Fruit fly (Drosophila melanogaster) whole organism, embryonic: ENCODE data around the gene CG16798.
A peak's percentile ranks its signal among the peaks of the same experiment; 100 is the strongest.

Source experiments
- B-H2 ChIP-seq: fragments of 200-800 bp; sonication (Bioruptor generic); optimal IDR thresholded peaks from 2 replicates; lab custom pipeline; 2018; ENCODE audit warnings: missing biosample characterization, mild to moderate bottlenecking, missing genetic modification characterization
- Bteb2 ChIP-seq: fragments of 200-800 bp; sonication (Bioruptor generic); optimal IDR thresholded peaks from 2 replicates; lab custom pipeline; 2016; ENCODE audit warnings: missing biosample characterization, missing genetic modification characterization
- CG1024 ChIP-seq: fragments of 200-800 bp; sonication (Bioruptor generic); IDR thresholded peaks from 2 replicates; pipeline ENCODE4 v1.3.6; 2022; ENCODE audit warnings: missing biosample characterization, missing genetic modification characterization
- CG10654 ChIP-seq: fragments of 200-800 bp; sonication (Bioruptor generic); optimal IDR thresholded peaks from 2 replicates; lab custom pipeline; 2016; ENCODE audit warnings: missing biosample characterization, missing genetic modification characterization
- CG11085 ChIP-seq: fragments of 200-800 bp; sonication (Bioruptor generic); IDR thresholded peaks from 2 replicates; pipeline ENCODE4 v1.3.6; 2022; ENCODE audit warnings: missing biosample characterization, missing genetic modification characterization
- CG11247 ChIP-seq: fragments of 200-800 bp; sonication (Bioruptor generic); IDR thresholded peaks from 2 replicates; pipeline ENCODE4 v1.3.6; 2022; ENCODE audit warnings: missing biosample characterization, missing genetic modification characterization
- CG12071 ChIP-seq: fragments of 200-800 bp; sonication (Bioruptor generic); optimal IDR thresholded peaks from 3 replicates; lab custom pipeline; 2018; ENCODE audit warnings: missing biosample characterization, mild to moderate bottlenecking, missing genetic modification characterization
- CG13894 ChIP-seq: fragments of 200-800 bp; sonication (Bioruptor generic); optimal IDR thresholded peaks from 3 replicates; lab custom pipeline; 2018; ENCODE audit warnings: missing biosample characterization, mild to moderate bottlenecking, missing genetic modification characterization, moderate library complexity
- CG14014 ChIP-seq: fragments of 200-800 bp; sonication (Bioruptor generic); IDR thresholded peaks from 2 replicates; pipeline ENCODE4 v1.3.6; 2022; ENCODE audit warnings: missing biosample characterization, missing genetic modification characterization
- CG1832 ChIP-seq: fragments of 200-800 bp; sonication (Bioruptor generic); optimal IDR thresholded peaks from 2 replicates; lab custom pipeline; 2017; ENCODE audit warnings: missing biosample characterization, mild to moderate bottlenecking, missing genetic modification characterization, inconsistent platforms
- CG18476 ChIP-seq: fragments of 200-800 bp; sonication (Bioruptor generic); optimal IDR thresholded peaks from 2 replicates; lab custom pipeline; 2016; ENCODE audit warnings: missing biosample characterization, mild to moderate bottlenecking, missing genetic modification characterization
- CG3726 ChIP-seq: fragments of 200-800 bp; sonication (Bioruptor generic); IDR thresholded peaks from 3 replicates; pipeline ENCODE4, ENCODE4 v1.3.6; 2022; ENCODE audit warnings: missing biosample characterization, missing genetic modification characterization
- CG3847 ChIP-seq: fragments of 200-800 bp; sonication (Bioruptor generic); IDR thresholded peaks from 2 replicates; pipeline ENCODE4 v1.3.6; 2022; ENCODE audit warnings: missing biosample characterization, missing genetic modification characterization
- CG4360 ChIP-seq: fragments of 200-800 bp; sonication (Bioruptor generic); IDR thresholded peaks from 2 replicates; pipeline ENCODE4 v1.3.6; 2022; ENCODE audit warnings: missing biosample characterization, missing genetic modification characterization
- CG4854 ChIP-seq: fragments of 200-800 bp; sonication (Bioruptor generic); optimal IDR thresholded peaks from 2 replicates; lab custom pipeline; 2016; ENCODE audit warnings: missing biosample characterization, missing genetic modification characterization, inconsistent platforms
- CG5953 ChIP-seq: fragments of 200-800 bp; sonication (Bioruptor generic); IDR thresholded peaks from 2 replicates; pipeline ENCODE4 v1.3.6; 2022; ENCODE audit warnings: missing biosample characterization, missing genetic modification characterization
- CG6654 ChIP-seq: fragments of 200-800 bp; sonication (Bioruptor generic); optimal IDR thresholded peaks from 2 replicates; lab custom pipeline; 2017; ENCODE audit warnings: missing biosample characterization, mild to moderate bottlenecking, missing genetic modification characterization
- CG7357 ChIP-seq: fragments of 200-800 bp; sonication (Bioruptor generic); IDR thresholded peaks from 3 replicates; pipeline ENCODE4 v1.3.6; 2022; ENCODE audit warnings: missing biosample characterization, missing genetic modification characterization
- CG7963 ChIP-seq: fragments of 200-800 bp; sonication (Bioruptor generic); IDR thresholded peaks from 3 replicates; pipeline ENCODE4 v1.3.6; 2022; ENCODE audit warnings: missing biosample characterization, missing genetic modification characterization; ENCODE audit not compliant: partially characterized antibody
- CHES-1-like ChIP-seq: fragments of 200-800 bp; sonication (Bioruptor generic); optimal IDR thresholded peaks from 2 replicates; lab custom pipeline; 2016; ENCODE audit warnings: missing biosample characterization, missing genetic modification characterization
- Dp ChIP-seq: fragments of 200-800 bp; sonication (Bioruptor generic); optimal IDR thresholded peaks from 2 replicates; lab custom pipeline; 2018; ENCODE audit warnings: missing biosample characterization, mild to moderate bottlenecking, missing genetic modification characterization, moderate library complexity
- Elba2 ChIP-seq: fragments of 200-800 bp; sonication (Bioruptor generic); optimal IDR thresholded peaks from 3 replicates; lab custom pipeline; 2016; ENCODE audit warnings: missing biosample characterization, missing genetic modification characterization
- Ets65A ChIP-seq: fragments of 200-800 bp; sonication (Bioruptor generic); peaks from one replicate; lab custom pipeline; 2016; ENCODE audit warnings: missing biosample characterization, missing genetic modification characterization
- GATAe ChIP-seq: fragments of 200-800 bp; sonication (Bioruptor generic); conservative IDR thresholded peaks from 2 replicates; pipeline ENCODE4 v1.3.6; 2022; ENCODE audit warnings: missing biosample characterization, missing genetic modification characterization
- Gsc ChIP-seq: fragments of 200-800 bp; sonication (Bioruptor generic); IDR thresholded peaks from 2 replicates; pipeline ENCODE4 v1.3.6; 2022; ENCODE audit warnings: missing biosample characterization, missing genetic modification characterization
- HLH3B ChIP-seq: fragments of 200-800 bp; sonication (Bioruptor generic); IDR thresholded peaks from 2 replicates; pipeline ENCODE4 v1.3.6; 2022; ENCODE audit warnings: missing biosample characterization, missing genetic modification characterization
- Hr78 ChIP-seq, 2 experiments: fragments of 200-800 bp in 1 of 2; fragments of >200 bp in 1 of 2; sonication (Bioruptor generic) in 1 of 2; optimal IDR thresholded peaks; 2 replicates each; lab custom pipeline; 2017 to 2019; ENCODE audit warnings: missing biosample characterization in 2 of 2, missing genetic modification characterization in 2 of 2, mild to moderate bottlenecking in 1 of 2, moderate library complexity in 1 of 2
- Med ChIP-seq: fragments of 200-800 bp; sonication (Bioruptor generic); peaks from one replicate; lab custom pipeline; 2016; ENCODE audit warnings: missing biosample characterization, missing genetic modification characterization, mild to moderate bottlenecking, inconsistent platforms, moderate library complexity
- NK7.1 ChIP-seq: fragments of 200-800 bp; sonication (Bioruptor generic); optimal IDR thresholded peaks from 3 replicates; lab custom pipeline; 2016; ENCODE audit warnings: missing biosample characterization, missing genetic modification characterization
- Oli ChIP-seq: fragments of 200-800 bp; sonication (Bioruptor generic); optimal IDR thresholded peaks from 2 replicates; lab custom pipeline; 2018; ENCODE audit warnings: missing biosample characterization, mild to moderate bottlenecking, missing genetic modification characterization, moderate library complexity
- Optix ChIP-seq: fragments of 200-800 bp; sonication (Bioruptor generic); IDR thresholded peaks from 3 replicates; pipeline ENCODE4 v1.3.6; 2022; ENCODE audit warnings: missing biosample characterization, missing genetic modification characterization
- amos ChIP-seq: fragments of 200-800 bp; sonication (Bioruptor generic); IDR thresholded peaks from 2 replicates; pipeline ENCODE4 v1.3.6; 2022; ENCODE audit warnings: missing biosample characterization, missing genetic modification characterization; ENCODE audit not compliant: partially characterized antibody
- bigmax ChIP-seq: fragments of 200-800 bp; sonication (Bioruptor generic); optimal IDR thresholded peaks from 2 replicates; lab custom pipeline; 2018; ENCODE audit warnings: missing biosample characterization, mild to moderate bottlenecking, missing genetic modification characterization
- cato ChIP-seq: fragments of 200-800 bp; sonication (Bioruptor generic); optimal IDR thresholded peaks from 2 replicates; lab custom pipeline; 2016; ENCODE audit warnings: missing biosample characterization, missing genetic modification characterization, borderline replicate concordance
- chm ChIP-seq: fragments of 200-800 bp; sonication (Bioruptor generic); IDR thresholded peaks from 2 replicates; pipeline ENCODE4 v1.3.6; 2022; ENCODE audit warnings: missing biosample characterization, missing genetic modification characterization
- crp ChIP-seq, 2 experiments: fragments of 200-800 bp; sonication (Bioruptor generic); optimal IDR thresholded peaks; 2 replicates in 1 of 2; 3 replicates in 1 of 2; lab custom pipeline; 2017; ENCODE audit warnings: missing biosample characterization in 2 of 2, missing genetic modification characterization in 2 of 2, mild to moderate bottlenecking in 1 of 2, moderate library complexity in 1 of 2
- danr ChIP-seq: fragments of 200-800 bp; sonication (Bioruptor generic); IDR thresholded peaks from 2 replicates; pipeline ENCODE4 v1.3.6; 2022; ENCODE audit warnings: missing biosample characterization, missing genetic modification characterization
- dm ChIP-seq: fragments of 200-800 bp; sonication (Bioruptor generic); optimal IDR thresholded peaks from 3 replicates; lab custom pipeline; 2016; ENCODE audit warnings: missing biosample characterization, missing genetic modification characterization
- emc ChIP-seq: fragments of 200-800 bp; sonication (Bioruptor generic); optimal IDR thresholded peaks from 2 replicates; lab custom pipeline; 2016; ENCODE audit warnings: missing biosample characterization, missing genetic modification characterization
- grau ChIP-seq: fragments of 200-800 bp; optimal IDR thresholded peaks from 3 replicates; lab custom pipeline; 2019; ENCODE audit warnings: missing biosample characterization, mild to moderate bottlenecking, missing genetic modification characterization, moderate library complexity
- ken ChIP-seq: fragments of 200-800 bp; sonication (Bioruptor generic); IDR thresholded peaks from 3 replicates; pipeline ENCODE4 v1.3.6; 2022; ENCODE audit warnings: missing biosample characterization, missing genetic modification characterization
- luna ChIP-seq: fragments of 200-800 bp; sonication (Bioruptor generic); optimal IDR thresholded peaks from 2 replicates; lab custom pipeline; 2016; ENCODE audit warnings: missing biosample characterization, missing genetic modification characterization
- nerfin-2 ChIP-seq: fragments of 200-800 bp; sonication (Bioruptor generic); IDR thresholded peaks from 2 replicates; pipeline ENCODE4 v1.3.6; 2022; ENCODE audit warnings: missing biosample characterization, missing genetic modification characterization; ENCODE audit not compliant: partially characterized antibody
- pb ChIP-seq: fragments of 200-800 bp; sonication (Bioruptor generic); optimal IDR thresholded peaks from 3 replicates; lab custom pipeline; 2016; ENCODE audit warnings: missing biosample characterization, missing genetic modification characterization
- pfk ChIP-seq: fragments of 200-800 bp; sonication (Bioruptor generic); optimal IDR thresholded peaks from 2 replicates; lab custom pipeline; 2018; ENCODE audit warnings: missing biosample characterization, mild to moderate bottlenecking, missing genetic modification characterization, moderate library complexity
- scrt ChIP-seq: fragments of 200-800 bp; sonication (Bioruptor generic); optimal IDR thresholded peaks from 2 replicates; lab custom pipeline; 2018; ENCODE audit warnings: missing biosample characterization, mild to moderate bottlenecking, missing genetic modification characterization, moderate library complexity
- tio ChIP-seq: fragments of 200-800 bp; sonication (Bioruptor generic); optimal IDR thresholded peaks from 2 replicates; lab custom pipeline; 2017; ENCODE audit warnings: missing biosample characterization, missing genetic modification characterization, inconsistent platforms
- tna ChIP-seq: fragments of 200-800 bp; sonication (Bioruptor generic); IDR thresholded peaks from 2 replicates; pipeline ENCODE4 v1.3.6; 2022; ENCODE audit warnings: missing biosample characterization, missing genetic modification characterization; ENCODE audit not compliant: partially characterized antibody
- tx ChIP-seq: fragments of 200-800 bp; sonication (Bioruptor generic); optimal IDR thresholded peaks from 2 replicates; lab custom pipeline; 2016; ENCODE audit warnings: missing biosample characterization, missing genetic modification characterization
- vvl ChIP-seq: fragments of 200-800 bp; sonication (Bioruptor generic); IDR thresholded peaks from 2 replicates; pipeline ENCODE4 v1.3.6; 2022; ENCODE audit warnings: missing biosample characterization, missing genetic modification characterization
- zen ChIP-seq: fragments of 200-800 bp; sonication (Bioruptor generic); optimal IDR thresholded peaks from 3 replicates; lab custom pipeline; 2018; ENCODE audit warnings: missing biosample characterization, mild to moderate bottlenecking, missing genetic modification characterization, moderate library complexity

Gene CG16798

dm6 chr2L:20332978-20333377 lies 49.2 kb downstream of the CG16798 start (continued):
- TF ChIP-seq CG13894 (tag; lab: Kevin White, UChicago) (no peak), CG10654 (GFP tag; lab: Kevin White, UChicago) (no peak), bigmax (GFP tag; lab: Kevin White, UChicago) (no peak), Bteb2 (no peak), HLH3B (GFP tag; lab: Robert Waterston, UW) (peak; percentile 36; the same call in 1 of the 2 replicates), zen (tag; lab: Kevin White, UChicago) (no peak), CG1832 (peak; percentile 39), Ets65A (peak; percentile 88), ken (GFP tag; lab: Robert Waterston, UW) (0 out of 3 replicates have a peak, but pooled peaks have one; percentile 23), cato (GFP tag; lab: Kevin White, UChicago) (no peak), CG11247 (GFP tag; lab: Robert Waterston, UW) (0 out of 2 replicates have a peak, but pooled peaks have one; percentile 33), CG4360 (no peak), danr (no peak), CG4854 (no peak), Dp (GFP tag; lab: Kevin White, UChicago) (no peak), CG5953 (0 out of 2 replicates have a peak, but pooled peaks have one; percentile 35), Optix (GFP tag; lab: Robert Waterston, UW) (no peak; the same call in 2 of the 3 replicates), CG18476 (peak; percentile 9), scrt (no peak), CG7357 (GFP tag; lab: Robert Waterston, UW) (no peak), Elba2 (no peak), CG6654 (GFP tag; lab: Kevin White, UChicago) (no peak), nerfin-2 (peak; percentile 15; the same call in 1 of the 2 replicates), CG14014 (GFP tag; lab: Robert Waterston, UW) (0 out of 2 replicates have a peak, but pooled peaks have one; percentile 8), Oli (tag; lab: Kevin White, UChicago) (no peak), crp (GFP tag; optimal IDR thresholded peaks at IDR 0.05; lab: Kevin White, UChicago) (no peak), NK7.1 (GFP tag; lab: Kevin White, UChicago) (no peak), tio (GFP tag; lab: Kevin White, UChicago) (no peak), dm (GFP tag; lab: Kevin White, UChicago) (no peak), CG1024 (no peak), CG3726 (GFP tag; lab: Robert Waterston, UW) (no peak), pfk (GFP tag; lab: Kevin White, UChicago) (no peak), emc (GFP tag; lab: Kevin White, UChicago) (no peak), chm (peak; percentile 40; the same call in 1 of the 2 replicates), luna (no peak), amos (GFP tag; lab: Robert Waterston, UW) (0 out of 2 replicates have a peak, but pooled peaks have one; percentile 19), tx (GFP tag; lab: Kevin White, UChicago) (no peak), tna (GFP tag; lab: Robert Waterston, UW) (no peak), CG7963 (GFP tag; lab: Robert Waterston, UW) (no peak), CG12071 (no peak), GATAe (GFP tag; lab: Robert Waterston, UW) (no peak), CG3847 (GFP tag; lab: Robert Waterston, UW) (no peak), vvl (peak; percentile 41; the same call in 1 of the 2 replicates), grau (tag; lab: Kevin White, UChicago) (no peak), CG11085 (GFP tag; lab: Robert Waterston, UW) (no peak), Gsc (no peak), Med (GFP tag; lab: Kevin White, UChicago) (no peak), pb (GFP tag; lab: Kevin White, UChicago) (no peak), B-H2 (GFP tag; lab: Kevin White, UChicago) (no peak), CHES-1-like (GFP tag; lab: Kevin White, UChicago) (no peak), Hr78 (GFP tag; optimal IDR thresholded peaks at IDR 0.05; lab: Kevin White, UChicago) (no peak)
